Fruit fly (Drosophila melanogaster) whole organism, wandering third instar larva: ENCODE measurements around the gene CG33293.

ENCODE experiments used
- Abd-B ChIP-seq: fragments of >200 bp; optimal IDR thresholded peaks from 2 replicates; lab custom pipeline; 2017; ENCODE audit warnings: missing biosample characterization, missing genetic modification characterization
- CG32264 ChIP-seq: fragments of 200-800 bp; sonication (Bioruptor generic); optimal IDR thresholded peaks from 2 replicates; lab custom pipeline; 2016; ENCODE audit warnings: missing biosample characterization, missing genetic modification characterization
- CG9705 ChIP-seq: fragments of 200-800 bp; sonication (Bioruptor generic); optimal IDR thresholded peaks from 2 replicates; lab custom pipeline; 2018; ENCODE audit warnings: missing biosample characterization, mild to moderate bottlenecking, missing genetic modification characterization
- CrebA ChIP-seq: fragments of 200-800 bp; sonication (Bioruptor generic); optimal IDR thresholded peaks from 2 replicates; lab custom pipeline; 2016; ENCODE audit warnings: missing biosample characterization, mild to moderate bottlenecking, missing genetic modification characterization, borderline replicate concordance
- Dfd ChIP-seq: fragments of >200 bp; optimal IDR thresholded peaks from 2 replicates; lab custom pipeline; 2017; ENCODE audit warnings: missing biosample characterization, missing genetic modification characterization
- Dif ChIP-seq: fragments of 200-275, 200-300 bp; sonication (Bioruptor generic); optimal IDR thresholded peaks from 2 replicates; lab custom pipeline; 2018; ENCODE audit warnings: missing biosample characterization, missing genetic modification characterization; ENCODE audit not compliant: partially characterized antibody
- GATAd ChIP-seq: sonication (Bioruptor generic); optimal IDR thresholded peaks from 2 replicates; lab custom pipeline; 2016; ENCODE audit warnings: missing biosample characterization, missing genetic modification characterization
- HLH106 ChIP-seq: fragments of 200-800 bp; optimal IDR thresholded peaks from 3 replicates; lab custom pipeline; 2019; ENCODE audit warnings: missing biosample characterization, mild to moderate bottlenecking, missing genetic modification characterization, moderate library complexity
- Hnf4 ChIP-seq: fragments of 200-800 bp; sonication (Bioruptor generic); optimal IDR thresholded peaks from 2 replicates; lab custom pipeline; 2016; ENCODE audit warnings: missing biosample characterization, mild to moderate bottlenecking, missing genetic modification characterization
- Hr78 ChIP-seq: fragments of >200 bp; optimal IDR thresholded peaks from 2 replicates; lab custom pipeline; 2017; ENCODE audit warnings: missing biosample characterization, missing genetic modification characterization
- Hr83 ChIP-seq: fragments of 200-300 bp; sonication (Bioruptor generic); optimal IDR thresholded peaks from 2 replicates; lab custom pipeline; 2016; ENCODE audit warnings: missing biosample characterization, mild to moderate bottlenecking, missing genetic modification characterization, moderate library complexity; ENCODE audit not compliant: poor library complexity, severe bottlenecking
- Jra ChIP-seq: sonication (Bioruptor generic); optimal IDR thresholded peaks from 2 replicates; lab custom pipeline; 2016; ENCODE audit warnings: missing biosample characterization, missing genetic modification characterization
- Mio ChIP-seq: sonication (Bioruptor generic); optimal IDR thresholded peaks from 2 replicates; lab custom pipeline; 2016; ENCODE audit warnings: missing biosample characterization, missing genetic modification characterization
- Myc ChIP-seq: fragments of >200 bp; optimal IDR thresholded peaks from 2 replicates; lab custom pipeline; 2017
- N ChIP-seq: fragments of >200 bp; optimal IDR thresholded peaks from 2 replicates; lab custom pipeline; 2018; ENCODE audit warnings: missing biosample characterization, missing external identifiers, missing genetic modification characterization
- OdsH ChIP-seq: fragments of 200-800 bp; sonication (Bioruptor generic); optimal IDR thresholded peaks from 2 replicates; lab custom pipeline; 2016; ENCODE audit warnings: missing biosample characterization, mild to moderate bottlenecking, missing genetic modification characterization
- Rel ChIP-seq, 2 experiments: fragments of 200-800 bp; sonication (Bioruptor generic) in 1 of 2; optimal IDR thresholded peaks; 2 replicates in 1 of 2; 3 replicates in 1 of 2; lab custom pipeline; 2016 to 2019; ENCODE audit warnings: mild to moderate bottlenecking in 2 of 2, missing biosample characterization in 2 of 2, missing genetic modification characterization in 2 of 2, moderate library complexity in 1 of 2
- Sp1 ChIP-seq: fragments of 200-800 bp; sonication (Bioruptor generic); optimal IDR thresholded peaks from 3 replicates; lab custom pipeline; 2019; ENCODE audit warnings: missing biosample characterization, mild to moderate bottlenecking, missing genetic modification characterization, moderate library complexity
- Vsx2 ChIP-seq: fragments of 200-300, 225-300 bp; sonication (Bioruptor generic); optimal IDR thresholded peaks from 2 replicates; lab custom pipeline; 2018; ENCODE audit warnings: missing biosample characterization, missing genetic modification characterization; ENCODE audit not compliant: partially characterized antibody
- br ChIP-seq: fragments of 200-800 bp; sonication (Bioruptor generic); optimal IDR thresholded peaks from 2 replicates; lab custom pipeline; 2016; ENCODE audit warnings: missing biosample characterization, missing genetic modification characterization
- brk ChIP-seq: fragments of 200-800 bp; sonication (Bioruptor generic); optimal IDR thresholded peaks from 2 replicates; lab custom pipeline; 2016; ENCODE audit warnings: missing biosample characterization, mild to moderate bottlenecking, missing genetic modification characterization
- dl ChIP-seq, 2 experiments: fragments of 175-275, 200-275 bp in 1 of 2; fragments of 200-275 bp in 1 of 2; sonication (Bioruptor generic); optimal IDR thresholded peaks; lab custom pipeline; 2018; ENCODE audit warnings: mild to moderate bottlenecking in 2 of 2, missing biosample characterization in 2 of 2, missing genetic modification characterization in 2 of 2, moderate library complexity in 2 of 2; ENCODE audit not compliant: partially characterized antibody in 2 of 2, insufficient read depth in 1 of 2
- dmrt93B ChIP-seq: fragments of 200-800 bp; sonication (Bioruptor generic); optimal IDR thresholded peaks from 2 replicates; lab custom pipeline; 2018; ENCODE audit warnings: missing biosample characterization, mild to moderate bottlenecking, missing genetic modification characterization
- dsf ChIP-seq: sonication (Bioruptor generic); optimal IDR thresholded peaks from 2 replicates; lab custom pipeline; 2016; ENCODE audit warnings: missing biosample characterization, missing genetic modification characterization, borderline replicate concordance
- ey ChIP-seq: fragments of 200-800 bp; sonication (Bioruptor generic); optimal IDR thresholded peaks from 2 replicates; lab custom pipeline; 2016; ENCODE audit warnings: missing biosample characterization, missing genetic modification characterization
- foxo ChIP-seq, 2 experiments: fragments of 200-800 bp; sonication (Bioruptor generic); optimal IDR thresholded peaks; 2 replicates in 1 of 2; 3 replicates in 1 of 2; lab custom pipeline; 2016 to 2017; ENCODE audit warnings: missing biosample characterization in 2 of 2, missing genetic modification characterization in 2 of 2
- fru ChIP-seq: fragments of 200-800 bp; sonication (Bioruptor generic); optimal IDR thresholded peaks from 3 replicates; lab custom pipeline; 2016; ENCODE audit warnings: missing biosample characterization, mild to moderate bottlenecking, missing genetic modification characterization
- h ChIP-seq: fragments of 200-800 bp; sonication (Bioruptor generic); optimal IDR thresholded peaks from 3 replicates; lab custom pipeline; 2016; ENCODE audit warnings: missing biosample characterization, mild to moderate bottlenecking, missing genetic modification characterization
- jim ChIP-seq: fragments of 175-275, 200-325 bp; sonication (Bioruptor generic); optimal IDR thresholded peaks from 2 replicates; lab custom pipeline; 2016; ENCODE audit warnings: missing biosample characterization, mild to moderate bottlenecking, missing genetic modification characterization
- lola ChIP-seq: fragments of >200 bp; optimal IDR thresholded peaks from 2 replicates; lab custom pipeline; 2017; ENCODE audit warnings: missing biosample characterization, missing genetic modification characterization
- pan ChIP-seq: fragments of >200 bp; optimal IDR thresholded peaks from 2 replicates; lab custom pipeline; 2017
- psq ChIP-seq: fragments of 200-800 bp; sonication (Bioruptor generic); optimal IDR thresholded peaks from 3 replicates; lab custom pipeline; 2017; ENCODE audit warnings: missing biosample characterization, mild to moderate bottlenecking, missing genetic modification characterization, moderate library complexity
- rgr ChIP-seq: fragments of 200-800 bp; sonication (Bioruptor generic); optimal IDR thresholded peaks from 3 replicates; lab custom pipeline; 2016; ENCODE audit warnings: missing biosample characterization, mild to moderate bottlenecking, missing genetic modification characterization
- sage ChIP-seq: fragments of 200-800 bp; sonication (Bioruptor generic); optimal IDR thresholded peaks from 2 replicates; lab custom pipeline; 2016; ENCODE audit warnings: missing biosample characterization, mild to moderate bottlenecking, missing genetic modification characterization
- sv ChIP-seq: fragments of 200-800 bp; sonication (Bioruptor generic); optimal IDR thresholded peaks from 3 replicates; lab custom pipeline; 2016; ENCODE audit warnings: missing biosample characterization, missing genetic modification characterization
- tai ChIP-seq: sonication (Bioruptor generic); optimal IDR thresholded peaks from 2 replicates; lab custom pipeline; 2016; ENCODE audit warnings: missing biosample characterization, missing genetic modification characterization
- usp ChIP-seq: fragments of >200 bp; optimal IDR thresholded peaks from 2 replicates; lab custom pipeline; 2017; ENCODE audit warnings: missing biosample characterization, missing genetic modification characterization
- woc ChIP-seq: sonication (Bioruptor generic); optimal IDR thresholded peaks from 2 replicates; lab custom pipeline; 2016; ENCODE audit warnings: missing biosample characterization, mild to moderate bottlenecking, missing genetic modification characterization

CG33293 gene

DNA sequence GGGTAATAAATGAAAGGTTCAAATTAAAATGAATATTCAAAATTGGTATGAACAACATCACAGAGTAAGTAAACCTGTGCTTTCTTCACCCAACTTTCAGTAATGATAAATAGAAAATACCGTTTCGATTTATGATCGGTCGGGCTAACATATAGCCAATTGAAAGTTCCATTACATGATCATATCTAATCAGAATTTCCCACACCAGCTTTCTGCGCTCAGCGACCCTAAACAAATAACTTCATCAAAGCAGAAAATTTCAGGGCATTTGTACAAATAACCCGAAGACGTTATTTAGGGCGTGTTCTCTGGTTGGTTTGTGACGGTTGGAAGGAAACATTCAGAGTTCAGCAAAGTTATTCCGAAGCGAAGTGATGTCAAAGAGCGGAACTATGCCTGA, 36.7 kb downstream of the CG33293 start:
- TF ChIP-seq Rel (GFP tag; optimal IDR thresholded peaks at IDR 0.05; lab: Kevin White, UChicago) (no peak), Rel (tag; optimal IDR thresholded peaks at IDR 0.05; lab: Kevin White, UChicago) (no peak), Vsx2 (GFP tag; lab: Kevin White, UChicago) (no peak), ey (GFP tag; lab: Kevin White, UChicago) (no peak), Hnf4 (no peak), sage (GFP tag; lab: Kevin White, UChicago) (no peak), Abd-B (GFP tag; lab: Kevin White, UChicago) (no peak), psq (no peak), usp (GFP tag; lab: Kevin White, UChicago) (no peak)

DNA sequence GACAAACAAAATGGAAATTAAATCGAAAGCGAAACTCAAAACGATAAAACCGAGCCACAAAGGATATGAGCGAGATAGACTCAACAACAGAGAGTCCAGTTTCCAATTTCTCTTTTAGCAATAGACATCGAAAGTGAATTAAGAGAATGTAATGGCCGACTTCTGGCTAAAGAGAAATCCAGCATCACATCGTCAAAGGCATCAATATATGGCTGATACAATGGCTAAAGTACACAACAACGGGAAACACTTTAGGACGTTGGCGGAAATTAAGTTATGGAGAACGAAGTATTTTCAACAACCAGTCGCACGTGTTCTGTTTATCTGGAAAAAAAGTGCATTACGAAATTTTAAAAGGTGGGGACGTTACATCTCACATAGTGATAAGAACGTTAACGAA, 41.0 kb downstream of the CG33293 start:
- TF ChIP-seq Abd-B (GFP tag; lab: Kevin White, UChicago) = no peak
- no peak for TF ChIP-seq CrebA (GFP tag; lab: Kevin White, UChicago)
- TF ChIP-seq OdsH = no peak
- TF ChIP-seq psq = no peak
- TF ChIP-seq Sp1 (GFP tag; lab: Kevin White, UChicago) = no peak
- no peak for TF ChIP-seq sv (GFP tag; lab: Kevin White, UChicago)
- TF ChIP-seq ey (GFP tag; lab: Kevin White, UChicago) = no peak
- TF ChIP-seq brk (GFP tag; lab: Kevin White, UChicago) = no peak
- no peak for TF ChIP-seq rgr (GFP tag; lab: Kevin White, UChicago)
- no peak for TF ChIP-seq Hr83
- no peak for TF ChIP-seq Rel (GFP tag; optimal IDR thresholded peaks at IDR 0.05; lab: Kevin White, UChicago)
- no peak for TF ChIP-seq Rel (tag; optimal IDR thresholded peaks at IDR 0.05; lab: Kevin White, UChicago)
- TF ChIP-seq Myc = no peak
- TF ChIP-seq HLH106 (tag; lab: Kevin White, UChicago) = no peak
- no peak for TF ChIP-seq tai (GFP tag; lab: Kevin White, UChicago)
- no peak for TF ChIP-seq usp (GFP tag; lab: Kevin White, UChicago)
- TF ChIP-seq, all 38 proteins: peak for 0

DNA sequence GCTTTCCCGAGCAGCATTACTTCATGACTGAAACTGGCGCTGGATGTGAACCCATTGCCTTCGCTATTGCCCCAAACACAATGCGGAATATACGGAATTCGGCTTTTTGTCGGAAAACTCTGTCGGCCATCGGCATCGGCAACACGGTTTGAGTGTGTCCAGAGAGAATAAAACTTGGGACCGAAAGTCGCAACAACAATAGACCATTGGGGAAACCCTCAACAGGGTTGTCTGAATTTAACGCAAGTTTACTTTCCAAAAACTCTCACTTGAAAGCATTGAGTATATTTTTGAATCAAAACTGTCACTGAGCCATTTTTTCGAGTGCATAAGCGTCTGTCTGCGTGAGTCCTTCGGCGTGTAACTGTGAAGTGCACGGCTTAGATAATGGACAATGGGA, 42.2 kb downstream of the CG33293 start:
- TF ChIP-seq GATAd = no peak
- TF ChIP-seq Abd-B (GFP tag; lab: Kevin White, UChicago) = no peak
- no peak for TF ChIP-seq brk (GFP tag; lab: Kevin White, UChicago)
- no peak for TF ChIP-seq Jra (GFP tag; lab: Kevin White, UChicago)
- TF ChIP-seq Rel (GFP tag; optimal IDR thresholded peaks at IDR 0.05; lab: Kevin White, UChicago) = no peak
- no peak for TF ChIP-seq Rel (tag; optimal IDR thresholded peaks at IDR 0.05; lab: Kevin White, UChicago)
- peak; percentile 28 for TF ChIP-seq sv (GFP tag; lab: Kevin White, UChicago)
- peak; percentile 9 for TF ChIP-seq Hnf4
- TF ChIP-seq Dif (GFP tag; lab: Kevin White, UChicago) = no peak
- TF ChIP-seq foxo (GFP tag; optimal IDR thresholded peaks at IDR 0.05; lab: Kevin White, UChicago) = peak in 1 of 2 experiments; percentile 52
- no peak for TF ChIP-seq Hr78 (GFP tag; lab: Kevin White, UChicago)
- TF ChIP-seq dl (GFP tag; optimal IDR thresholded peaks at IDR 0.05; lab: Kevin White, UChicago; ENCODE audit: insufficient read depth in 1 of 2, partially characterized antibody in 2 of 2) = no peak
- TF ChIP-seq CG32264 (GFP tag; lab: Kevin White, UChicago) = no peak
- TF ChIP-seq tai (GFP tag; lab: Kevin White, UChicago) = no peak
- TF ChIP-seq OdsH = peak; percentile 0
- no peak for TF ChIP-seq woc
- TF ChIP-seq jim (GFP tag; lab: Kevin White, UChicago) = no peak
- no peak for TF ChIP-seq Vsx2 (GFP tag; lab: Kevin White, UChicago)
- TF ChIP-seq Hr83 = no peak
- peak; percentile 46 for TF ChIP-seq h
- no peak for TF ChIP-seq CG9705 (GFP tag; lab: Kevin White, UChicago)
- TF ChIP-seq N = no peak
- no peak for TF ChIP-seq lola (GFP tag; lab: Kevin White, UChicago)
- peak; percentile 23 for TF ChIP-seq br (GFP tag; lab: Kevin White, UChicago)
- TF ChIP-seq psq = peak; percentile 11
- TF ChIP-seq dsf = no peak
- TF ChIP-seq HLH106 (tag; lab: Kevin White, UChicago) = peak; percentile 51
- no peak for TF ChIP-seq sage (GFP tag; lab: Kevin White, UChicago)
- TF ChIP-seq usp (GFP tag; lab: Kevin White, UChicago) = no peak
- peak; percentile 42 for TF ChIP-seq Sp1 (GFP tag; lab: Kevin White, UChicago)
- peak; percentile 46 for TF ChIP-seq ey (GFP tag; lab: Kevin White, UChicago)
- TF ChIP-seq Mio = no peak
- TF ChIP-seq dmrt93B = peak; percentile 0
- peak; percentile 58 for TF ChIP-seq fru
- no peak for TF ChIP-seq CrebA (GFP tag; lab: Kevin White, UChicago)
- no peak for TF ChIP-seq pan (lab: Kevin White, UChicago)
- no peak for TF ChIP-seq Dfd
- peak; percentile 26 for TF ChIP-seq rgr (GFP tag; lab: Kevin White, UChicago)
- no peak for TF ChIP-seq Myc
